Fruit fly (Drosophila melanogaster): ENCODE results near the gene CG46434.

The CG46434 gene

dm6 chr3L:19518232-19518631 lies 25.8 kb downstream of the CG46434 start, which contains the start of gene Cpr76Ba:
Cpr76Ba (minus strand) TSS chr3L:19518332.
- no peak for TF ChIP-seq noc (tag; optimal IDR thresholded peaks at IDR 0.05)

- TF ChIP-seq noc (tag; optimal IDR thresholded peaks at IDR 0.05) = no peak
Measured at dm6 chr3L:19516547-19516946, 27.5 kb downstream of the CG46434 start.

dm6 chr3L:19512672-19513071 lies 31.3 kb downstream of the CG46434 start:
- TF ChIP-seq noc (tag; optimal IDR thresholded peaks at IDR 0.05) = no peak

dm6 chr3L:19504719-19505118 lies 39.3 kb downstream of the CG46434 start:
- peak; percentile 71 for TF ChIP-seq noc (tag; optimal IDR thresholded peaks at IDR 0.05)

dm6 chr3L:19503770-19504169 lies 40.2 kb downstream of the CG46434 start, which contains the start of gene CG9452:
CG9452 (minus strand) TSS chr3L:19503870.
- TF ChIP-seq noc (tag; optimal IDR thresholded peaks at IDR 0.05) = no peak

- TF ChIP-seq noc (tag; optimal IDR thresholded peaks at IDR 0.05) = peak; percentile 20
Measured at dm6 chr3L:19500698-19501097, 43.3 kb downstream of the CG46434 start, which contains the start of gene CG9451. CG9451 (minus strand) TSS chr3L:19500798.

- no peak for TF ChIP-seq noc (tag; optimal IDR thresholded peaks at IDR 0.05)
Measured at dm6 chr3L:19499334-19499733, 44.7 kb downstream of the CG46434 start.

- no peak for TF ChIP-seq noc (tag; optimal IDR thresholded peaks at IDR 0.05)
Measured at dm6 chr3L:19497623-19498022, 46.4 kb downstream of the CG46434 start, which contains the start of gene CG9449. CG9449 (minus strand) TSS chr3L:19497723.

- no peak for TF ChIP-seq noc (tag; optimal IDR thresholded peaks at IDR 0.05)
Measured at dm6 chr3L:19497135-19497534, 46.9 kb downstream of the CG46434 start.

- TF ChIP-seq noc (tag; optimal IDR thresholded peaks at IDR 0.05) = no peak
Measured at dm6 chr3L:19496600-19496999, 47.4 kb downstream of the CG46434 start.

- TF ChIP-seq noc (tag; optimal IDR thresholded peaks at IDR 0.05) = peak; percentile 40
Measured at dm6 chr3L:19495991-19496588, 47.9 kb downstream of the CG46434 start.

dm6 chr3L:19494954-19495353 lies 49.1 kb downstream of the CG46434 start:
- TF ChIP-seq noc (tag; optimal IDR thresholded peaks at IDR 0.05) = peak; percentile 11
